Worm (Caenorhabditis elegans): ENCODE measurements around the gene F40H3.2.

DNA sequence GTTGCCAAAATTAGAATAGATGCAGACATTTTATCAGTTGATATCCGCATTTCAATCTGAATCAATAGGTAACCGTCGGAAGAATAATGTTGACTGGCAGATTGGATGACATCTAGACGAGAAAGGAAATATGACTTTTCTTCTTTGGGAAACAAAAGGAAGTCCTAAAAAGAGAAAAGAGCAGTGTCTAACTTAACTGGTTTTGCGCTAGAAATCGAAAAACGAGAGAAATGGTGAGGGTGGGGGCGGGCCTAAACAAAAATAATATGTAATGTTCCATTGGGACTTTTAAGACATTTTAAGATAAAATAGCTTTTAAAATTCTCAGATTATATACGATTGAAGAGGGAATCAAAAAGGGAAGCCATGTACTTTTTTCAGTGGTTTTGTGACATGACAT is 12.5 kb upstream of the F40H3.2 start, which contains the start of gene exp-1:
- TF ChIP-seq K02D7.2 (tag; optimal IDR thresholded peaks at IDR 0.05) (no peak), rnt-1 (tag; optimal IDR thresholded peaks at IDR 0.05) (no peak), lim-6 (tag; optimal IDR thresholded peaks at IDR 0.05) (no peak), lin-11 (tag; optimal IDR thresholded peaks at IDR 0.05) (no peak)

Measured in whole organism, late embryonic.